Fruit fly (Drosophila melanogaster) whole organism, pupa: Measurements from ENCODE around the gene PGRP-LA.

ENCODE experiments used
- CG12605 ChIP-seq: fragments of 200-800 bp; sonication (Bioruptor generic); IDR thresholded peaks from 2 replicates; pipeline ENCODE4 v1.3.6; 2022; ENCODE audit warnings: missing biosample characterization, missing genetic modification characterization
- CG15710 ChIP-seq: fragments of 200-800 bp; sonication (Bioruptor generic); optimal IDR thresholded peaks from 2 replicates; lab custom pipeline; 2018; ENCODE audit warnings: missing biosample characterization, mild to moderate bottlenecking, missing genetic modification characterization, moderate library complexity
- CG32121 ChIP-seq: fragments of 200-800 bp; sonication (Bioruptor generic); IDR thresholded peaks from 2 replicates; pipeline ENCODE4 v1.3.6; 2022; ENCODE audit warnings: missing biosample characterization, missing genetic modification characterization
- EcR ChIP-seq: fragments of 200-800 bp; sonication (Bioruptor generic); optimal IDR thresholded peaks from 3 replicates; lab custom pipeline; 2019; ENCODE audit warnings: missing biosample characterization, missing genetic modification characterization, mild to moderate bottlenecking, moderate library complexity, missing genetic modification reagents
- Snoo ChIP-seq: fragments of 200-800 bp; sonication (Bioruptor generic); optimal IDR thresholded peaks from 3 replicates; lab custom pipeline; 2017; ENCODE audit warnings: missing biosample characterization, mild to moderate bottlenecking, missing genetic modification characterization, inconsistent platforms

DNA sequence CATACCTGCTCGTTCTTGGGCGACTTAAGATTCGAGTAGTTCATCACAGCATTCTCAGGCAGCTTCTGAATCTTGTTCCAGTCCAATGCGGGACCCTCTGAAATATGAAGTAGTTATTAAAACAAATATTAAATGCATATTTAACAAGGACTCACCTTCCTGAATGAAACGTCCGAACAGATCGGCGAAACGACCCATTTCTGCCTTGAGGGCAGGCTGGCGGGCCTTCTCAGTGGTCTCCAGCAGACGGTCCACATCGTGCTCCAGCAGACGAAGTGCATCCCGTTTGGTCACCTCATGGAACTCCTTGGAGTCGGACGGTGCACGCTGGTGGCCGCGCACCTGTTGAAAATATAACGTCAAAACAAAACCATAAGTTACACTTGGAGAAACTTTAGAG, 19.6 kb downstream of the PGRP-LA start, which contains the start of gene CG32040:
- TF ChIP-seq Snoo (tag; lab: Kevin White, UChicago): no peak
- TF ChIP-seq CG32121 (GFP tag; lab: Robert Waterston, UW): no peak
- no peak for TF ChIP-seq CG12605 (GFP tag; lab: Robert Waterston, UW)
- no peak for TF ChIP-seq EcR (GFP tag; lab: Kevin White, UChicago)
- no peak for TF ChIP-seq CG15710 (tag; lab: Kevin White, UChicago)
